Worm (Caenorhabditis elegans) whole organism, L3 larva: ENCODE measurements around the gene elt-1.
A peak's percentile ranks its signal among the peaks of the same experiment; 100 is the strongest.
"Not testable (repeated sequence)": the region's sequence is repeated elsewhere in the genome, so short reads cannot be mapped to it uniquely, and the experiment has no call there.

Experiments used
- ZK546.5 ChIP-seq: sonication (generic microtip); optimal IDR thresholded peaks from 2 replicates; lab custom pipeline; 2017; ENCODE audit warnings: missing biosample characterization, missing genetic modification characterization
- aly-2 ChIP-seq: fragments of 150-350 bp; optimal IDR thresholded peaks from 2 replicates; lab custom pipeline; 2014; ENCODE audit warnings: missing biosample characterization, missing genetic modification characterization
- ama-1 ChIP-seq: fragments of 150-350 bp; optimal IDR thresholded peaks from 2 replicates; lab custom pipeline; 2018
- ceh-16 ChIP-seq: sonication (generic microtip); optimal IDR thresholded peaks from 2 replicates; lab custom pipeline; 2017; ENCODE audit warnings: missing biosample characterization, missing genetic modification characterization
- ceh-82 ChIP-seq: fragments of 150-350 bp; optimal IDR thresholded peaks from 2 replicates; lab custom pipeline; 2014; ENCODE audit warnings: missing biosample characterization, missing genetic modification characterization
- ceh-9 ChIP-seq: sonication (generic microtip); optimal IDR thresholded peaks from 2 replicates; lab custom pipeline; 2018; ENCODE audit warnings: missing biosample characterization, missing genetic modification characterization
- daf-12 ChIP-seq: fragments of 150-350 bp; optimal IDR thresholded peaks from 2 replicates; lab custom pipeline; 2014; ENCODE audit warnings: missing biosample characterization, missing genetic modification reagents, missing genetic modification characterization
- egl-27 ChIP-seq: sonication (generic microtip); optimal IDR thresholded peaks from 4 replicates; lab custom pipeline; 2017; ENCODE audit warnings: missing biosample characterization, missing genetic modification reagents, missing genetic modification characterization
- egl-5 ChIP-seq: fragments of 150-350 bp; optimal IDR thresholded peaks from 2 replicates; lab custom pipeline; 2017; ENCODE audit warnings: missing biosample characterization, missing genetic modification reagents, missing genetic modification characterization, inconsistent platforms
- elt-1 ChIP-seq: fragments of 150-350 bp; optimal IDR thresholded peaks from 2 replicates; lab custom pipeline; 2014; ENCODE audit warnings: missing biosample characterization, missing genetic modification characterization
- elt-2 ChIP-seq: sonication (generic microtip); optimal IDR thresholded peaks from 2 replicates; lab custom pipeline; 2016; ENCODE audit warnings: missing genetic modification reagents, mild to moderate bottlenecking, missing genetic modification characterization, missing compliant biosample characterization
- eor-1 ChIP-seq, 2 experiments: fragments of 150-350 bp; optimal IDR thresholded peaks; 2 replicates each; lab custom pipeline; 2014 to 2018; ENCODE audit warnings: missing biosample characterization in 2 of 2, missing genetic modification characterization in 2 of 2
- fkh-10 ChIP-seq: sonication (generic microtip); optimal IDR thresholded peaks from 2 replicates; lab custom pipeline; 2017; ENCODE audit warnings: missing biosample characterization, missing genetic modification reagents, missing genetic modification characterization
- fos-1 ChIP-seq: fragments of 150-350 bp; optimal IDR thresholded peaks from 2 replicates; lab custom pipeline; 2014; ENCODE audit warnings: missing biosample characterization, missing genetic modification characterization
- hmg-11 ChIP-seq: sonication (generic microtip); optimal IDR thresholded peaks from 2 replicates; lab custom pipeline; 2016; ENCODE audit warnings: missing genetic modification characterization, missing compliant biosample characterization
- jun-1 ChIP-seq: fragments of 150-350 bp; optimal IDR thresholded peaks from 2 replicates; lab custom pipeline; 2014; ENCODE audit warnings: missing biosample characterization, missing genetic modification reagents, missing genetic modification characterization
- lsy-12 ChIP-seq: sonication (generic microtip); optimal IDR thresholded peaks from 2 replicates; lab custom pipeline; 2016; ENCODE audit warnings: mild to moderate bottlenecking, missing genetic modification characterization, missing compliant biosample characterization
- mdl-1 ChIP-seq: fragments of 150-350 bp; optimal IDR thresholded peaks from 2 replicates; lab custom pipeline; 2014; ENCODE audit warnings: missing biosample characterization, missing genetic modification characterization
- mml-1 ChIP-seq: fragments of 150-350 bp; sonication (generic microtip); optimal IDR thresholded peaks from 3 replicates; lab custom pipeline; 2014; ENCODE audit warnings: missing biosample characterization, missing genetic modification characterization
- nfya-1 ChIP-seq: sonication (generic microtip); optimal IDR thresholded peaks from 2 replicates; lab custom pipeline; 2017; ENCODE audit warnings: missing genetic modification characterization, mild to moderate bottlenecking, missing compliant biosample characterization, antibody characterized with exemption, moderate library complexity; ENCODE audit not compliant: insufficient read depth
- nhr-11 ChIP-seq: fragments of 150-350 bp; optimal IDR thresholded peaks from 2 replicates; lab custom pipeline; 2014; ENCODE audit warnings: missing biosample characterization, missing genetic modification characterization
- nhr-12 ChIP-seq: fragments of 150-350 bp; optimal IDR thresholded peaks from 2 replicates; lab custom pipeline; 2014; ENCODE audit warnings: missing biosample characterization, missing genetic modification characterization
- nhr-237 ChIP-seq: fragments of 150-350 bp; optimal IDR thresholded peaks from 2 replicates; lab custom pipeline; 2014; ENCODE audit warnings: missing biosample characterization, missing genetic modification characterization
- nhr-25 ChIP-seq: sonication (generic microtip); optimal IDR thresholded peaks from 2 replicates; lab custom pipeline; 2017; ENCODE audit warnings: missing biosample characterization, missing genetic modification characterization
- nhr-28 ChIP-seq: fragments of 150-350 bp; optimal IDR thresholded peaks from 2 replicates; lab custom pipeline; 2014; ENCODE audit warnings: missing biosample characterization, missing genetic modification characterization
- nhr-43 ChIP-seq: sonication (generic microtip); optimal IDR thresholded peaks from 2 replicates; lab custom pipeline; 2016; ENCODE audit warnings: mild to moderate bottlenecking, missing genetic modification characterization, missing compliant biosample characterization; ENCODE audit not compliant: poor library complexity, severe bottlenecking
- nhr-76 ChIP-seq: fragments of 150-350 bp; sonication (generic microtip); optimal IDR thresholded peaks from 5 replicates; lab custom pipeline; 2014; ENCODE audit warnings: missing biosample characterization, missing genetic modification characterization
- nhr-77 ChIP-seq: fragments of 150-350 bp; optimal IDR thresholded peaks from 2 replicates; lab custom pipeline; 2014; ENCODE audit warnings: missing biosample characterization, missing genetic modification characterization
- pha-4 ChIP-seq: fragments of 150-350 bp; optimal IDR thresholded peaks from 2 replicates; lab custom pipeline; 2014; ENCODE audit warnings: missing biosample characterization, missing genetic modification reagents, missing genetic modification characterization
- pqm-1 ChIP-seq: fragments of 150-350 bp; optimal IDR thresholded peaks from 2 replicates; lab custom pipeline; 2017; ENCODE audit warnings: missing biosample characterization, missing genetic modification characterization, inconsistent platforms
- sea-2 ChIP-seq: fragments of 150-350 bp; sonication (generic microtip); optimal IDR thresholded peaks from 4 replicates; lab custom pipeline; 2014; ENCODE audit warnings: missing biosample characterization, missing genetic modification reagents, missing genetic modification characterization
- snpc-4 ChIP-seq: fragments of 150-350 bp; optimal IDR thresholded peaks from 2 replicates; lab custom pipeline; 2014; ENCODE audit warnings: missing biosample characterization, missing genetic modification characterization
- unc-39 ChIP-seq: sonication (generic microtip); optimal IDR thresholded peaks from 4 replicates; lab custom pipeline; 2017; ENCODE audit warnings: missing biosample characterization, missing genetic modification characterization
- zag-1 ChIP-seq: fragments of 150-350 bp; optimal IDR thresholded peaks from 2 replicates; lab custom pipeline; 2014; ENCODE audit warnings: missing biosample characterization, missing genetic modification characterization
- ztf-4 ChIP-seq: fragments of 150-350 bp; optimal IDR thresholded peaks from 2 replicates; lab custom pipeline; 2014; ENCODE audit warnings: missing biosample characterization, missing genetic modification characterization

elt-1 gene

ce11 chrIV:9592413-9592812 lies 22.4 kb upstream of the elt-1 start, which contains the start of gene pei-1:
TSS of gene pei-1 (minus strand) at chrIV:9592513.
- TF ChIP-seq ceh-16, result no peak
- TF ChIP-seq nhr-77 (tag; lab: Kevin White, UChicago), result no peak
- TF ChIP-seq nhr-43 (tag; lab: Kevin White, UChicago), result no peak
- TF ChIP-seq fkh-10 (GFP tag; lab: Kevin White, UChicago), result no peak
- TF ChIP-seq nhr-12 (tag; lab: Kevin White, UChicago), result no peak
- TF ChIP-seq jun-1, result no peak
- no peak for TF ChIP-seq ztf-4 (tag; lab: Kevin White, UChicago)
- TF ChIP-seq daf-12 (tag; lab: Kevin White, UChicago), result no peak
- no peak for TF ChIP-seq ceh-9 (tag; lab: Kevin White, UChicago)
- TF ChIP-seq mml-1 (tag; lab: Kevin White, UChicago), result no peak
- TF ChIP-seq nfya-1 (tag; lab: Kevin White, UChicago), result no peak
- TF ChIP-seq unc-39, result no peak
- no peak for TF ChIP-seq pha-4 (tag; lab: Kevin White, UChicago)
- no peak for TF ChIP-seq mdl-1 (tag; lab: Kevin White, UChicago)
- no peak for TF ChIP-seq zag-1 (tag; lab: Kevin White, UChicago)
- no peak for TF ChIP-seq fos-1 (tag; lab: Kevin White, UChicago)

- TF ChIP-seq pqm-1 (tag; lab: Kevin White, UChicago), result peak; percentile 56
- TF ChIP-seq elt-2 (tag; lab: Kevin White, UChicago), result peak; percentile 87
- no peak for TF ChIP-seq lsy-12 (tag; lab: Kevin White, UChicago)
These were observed 21.3 kb upstream of the elt-1 start, which contains the start of gene spp-18 for ce11 chrIV:9593456-9593855. TSS of gene spp-18 (plus strand) at chrIV:9593712.

- not testable (repeated sequence) for TF ChIP-seq nhr-11 (tag; lab: Kevin White, UChicago); hmg-11 (tag; lab: Kevin White, UChicago); sea-2 (GFP tag; lab: Kevin White, UChicago)
These were observed 18.9 kb upstream of the elt-1 start, which contains the start of the genes F27C8.3 and F27C8.2 for ce11 chrIV:9595779-9596406. TSS of gene F27C8.3 (minus strand) at chrIV:9595879. TSS of gene F27C8.2 (plus strand) at chrIV:9596356.

ce11 chrIV:9601595-9601994 lies 13.2 kb upstream of the elt-1 start, which contains the start of gene aat-1:
TSS of gene aat-1 (minus strand) at chrIV:9601695.
- no peak for TF ChIP-seq nhr-11 (tag; lab: Kevin White, UChicago)
- TF ChIP-seq nfya-1 (tag; lab: Kevin White, UChicago), result no peak
- TF ChIP-seq aly-2 (tag; lab: Kevin White, UChicago), result no peak
- no peak for TF ChIP-seq snpc-4 (tag; lab: Kevin White, UChicago)
- TF ChIP-seq nhr-76 (tag; lab: Kevin White, UChicago), result no peak
- no peak for TF ChIP-seq daf-12 (tag; lab: Kevin White, UChicago)
- TF ChIP-seq jun-1, result no peak
- no peak for TF ChIP-seq ZK546.5 (tag; lab: Kevin White, UChicago)
- no peak for TF ChIP-seq ama-1 (lab: Kevin White, UChicago)
- no peak for TF ChIP-seq ceh-82 (tag; lab: Kevin White, UChicago)
- TF ChIP-seq egl-5, result no peak
- TF ChIP-seq eor-1 (tag; optimal IDR thresholded peaks at IDR 0.05; lab: Kevin White, UChicago), result no peak

- TF ChIP-seq nhr-25 (tag; lab: Kevin White, UChicago) (no peak), egl-27 (no peak), elt-1 (tag; lab: Kevin White, UChicago) (peak; percentile 98), nhr-237 (tag; lab: Kevin White, UChicago) (no peak), nhr-28 (tag; lab: Kevin White, UChicago) (no peak)
- TF ChIP-seq, all 47 proteins: peak for 1
These were observed 6.8 kb upstream of the elt-1 start for ce11 chrIV:9607945-9608344.
